Fruit fly (Drosophila melanogaster): ENCODE results near the gene CG8209.

dm6 chr3L:7934857-7935256 is 41.3 kb upstream of the CG8209 start:
- TF ChIP-seq ind (GFP tag; optimal IDR thresholded peaks at IDR 0.05) (no peak), sc (optimal IDR thresholded peaks at IDR 0.05) (no peak), sc (GFP tag; optimal IDR thresholded peaks at IDR 0.05) (no peak), Ada2b (GFP tag; IDR thresholded peaks at IDR 0.05) (no peak)
